Worm (Caenorhabditis elegans) whole organism, L2 larva: Measurements from ENCODE around the gene nbet-1.
"Not testable (repeated sequence)": the region's sequence is repeated elsewhere in the genome, so short reads cannot be mapped to it uniquely, and the experiment has no call there.

ENCODE experiments used
- C34F6.9 ChIP-seq: fragments of 150-350 bp; optimal IDR thresholded peaks from 2 replicates; lab custom pipeline; 2014; ENCODE audit warnings: missing biosample characterization, missing genetic modification characterization
- F13H6.1 ChIP-seq: sonication (generic microtip); optimal IDR thresholded peaks from 2 replicates; lab custom pipeline; 2016; ENCODE audit warnings: missing genetic modification characterization, missing compliant biosample characterization
- Y55F3AM.14 ChIP-seq: fragments of 200-800 bp; sonication (Bioruptor generic); optimal IDR thresholded peaks from 2 replicates; lab custom pipeline; 2018; ENCODE audit warnings: mild to moderate bottlenecking, missing genetic modification characterization, missing compliant biosample characterization
- ZK546.5 ChIP-seq: sonication (generic microtip); optimal IDR thresholded peaks from 2 replicates; lab custom pipeline; 2017; ENCODE audit warnings: missing biosample characterization, missing genetic modification characterization
- alr-1 ChIP-seq: fragments of 150-350 bp; optimal IDR thresholded peaks from 2 replicates; lab custom pipeline; 2014; ENCODE audit warnings: missing biosample characterization, missing genetic modification characterization
- ama-1 ChIP-seq: fragments of 150-350 bp; optimal IDR thresholded peaks from 2 replicates; lab custom pipeline; 2018; ENCODE audit warnings: inconsistent platforms
- blmp-1 ChIP-seq: sonication (generic microtip); optimal IDR thresholded peaks from 2 replicates; lab custom pipeline; 2017; ENCODE audit warnings: missing genetic modification characterization, mild to moderate bottlenecking, missing compliant biosample characterization, antibody characterized with exemption, moderate library complexity; ENCODE audit not compliant: insufficient read depth
- ceh-82 ChIP-seq: fragments of 150-350 bp; optimal IDR thresholded peaks from 2 replicates; lab custom pipeline; 2014; ENCODE audit warnings: missing biosample characterization, missing genetic modification characterization
- crh-2 ChIP-seq: sonication (generic microtip); optimal IDR thresholded peaks from 2 replicates; lab custom pipeline; 2017; ENCODE audit warnings: missing biosample characterization, missing genetic modification characterization
- dmd-4 ChIP-seq: sonication (generic microtip); optimal IDR thresholded peaks from 2 replicates; lab custom pipeline; 2017; ENCODE audit warnings: missing biosample characterization, missing genetic modification characterization
- fos-1 ChIP-seq: fragments of 150-350 bp; optimal IDR thresholded peaks from 2 replicates; lab custom pipeline; 2014; ENCODE audit warnings: missing biosample characterization, missing genetic modification characterization
- gmeb-1 ChIP-seq: fragments of 150-350 bp; optimal IDR thresholded peaks from 2 replicates; lab custom pipeline; 2014; ENCODE audit warnings: missing biosample characterization, missing genetic modification characterization
- lin-11 ChIP-seq: fragments of 150-350 bp; sonication (generic microtip); optimal IDR thresholded peaks from 2 replicates; lab custom pipeline; 2014; ENCODE audit warnings: missing biosample characterization, missing genetic modification characterization, inconsistent platforms, mixed read lengths
- lsy-2 ChIP-seq, 2 experiments: fragments of 150-350 bp in 1 of 2; sonication (generic microtip) in 1 of 2; optimal IDR thresholded peaks; 2 replicates each; lab custom pipeline; 2014 to 2017; ENCODE audit warnings: missing biosample characterization in 2 of 2, missing genetic modification characterization in 2 of 2
- mab-5 ChIP-seq: fragments of 150-350 bp; optimal IDR thresholded peaks from 2 replicates; lab custom pipeline; 2014; ENCODE audit warnings: missing biosample characterization, missing genetic modification characterization
- nhr-10 ChIP-seq: sonication (generic microtip); optimal IDR thresholded peaks from 2 replicates; lab custom pipeline; 2017; ENCODE audit warnings: missing biosample characterization, missing genetic modification characterization
- nhr-11 ChIP-seq: fragments of 150-350 bp; optimal IDR thresholded peaks from 2 replicates; lab custom pipeline; 2014; ENCODE audit warnings: missing biosample characterization, missing genetic modification characterization
- nhr-12 ChIP-seq: fragments of 150-350 bp; optimal IDR thresholded peaks from 2 replicates; lab custom pipeline; 2014; ENCODE audit warnings: missing biosample characterization, missing genetic modification characterization
- nhr-237 ChIP-seq: fragments of 150-350 bp; optimal IDR thresholded peaks from 2 replicates; lab custom pipeline; 2014; ENCODE audit warnings: missing biosample characterization, missing genetic modification characterization
- nhr-25 ChIP-seq: fragments of 150-350 bp; sonication (generic microtip); optimal IDR thresholded peaks from 3 replicates; lab custom pipeline; 2014; ENCODE audit warnings: missing biosample characterization, missing genetic modification characterization
- nhr-77 ChIP-seq: fragments of 150-350 bp; optimal IDR thresholded peaks from 2 replicates; lab custom pipeline; 2014; ENCODE audit warnings: missing biosample characterization, missing genetic modification characterization
- peb-1 ChIP-seq: fragments of 150-350 bp; optimal IDR thresholded peaks from 2 replicates; lab custom pipeline; 2014; ENCODE audit warnings: missing biosample characterization, missing genetic modification characterization
- sem-4 ChIP-seq: fragments of 150-350 bp; optimal IDR thresholded peaks from 2 replicates; lab custom pipeline; 2014; ENCODE audit warnings: missing biosample characterization, missing genetic modification reagents, missing genetic modification characterization
- sma-3 ChIP-seq: sonication (generic microtip); optimal IDR thresholded peaks from 2 replicates; lab custom pipeline; 2016; ENCODE audit warnings: missing genetic modification reagents, missing genetic modification characterization, missing compliant biosample characterization
- sma-9 ChIP-seq, 2 experiments: fragments of 150-350 bp in 1 of 2; sonication (generic microtip) in 1 of 2; optimal IDR thresholded peaks; 2 replicates each; lab custom pipeline; 2014 to 2016; ENCODE audit warnings: missing genetic modification characterization in 2 of 2, mild to moderate bottlenecking in 1 of 2, missing biosample characterization in 1 of 2, missing compliant biosample characterization in 1 of 2, missing genetic modification reagents in 1 of 2, moderate library complexity in 1 of 2
- unc-39 ChIP-seq: fragments of 150-350 bp; optimal IDR thresholded peaks from 2 replicates; lab custom pipeline; 2014; ENCODE audit warnings: missing biosample characterization, missing genetic modification characterization
- unc-55 ChIP-seq: fragments of 150-350 bp; sonication (generic microtip); optimal IDR thresholded peaks from 3 replicates; lab custom pipeline; 2014; ENCODE audit warnings: missing biosample characterization, missing genetic modification reagents, missing genetic modification characterization
- unc-62 ChIP-seq: fragments of 150-350 bp; optimal IDR thresholded peaks from 2 replicates; lab custom pipeline; 2014; ENCODE audit warnings: missing biosample characterization, missing genetic modification reagents, missing genetic modification characterization

The nbet-1 gene

DNA sequence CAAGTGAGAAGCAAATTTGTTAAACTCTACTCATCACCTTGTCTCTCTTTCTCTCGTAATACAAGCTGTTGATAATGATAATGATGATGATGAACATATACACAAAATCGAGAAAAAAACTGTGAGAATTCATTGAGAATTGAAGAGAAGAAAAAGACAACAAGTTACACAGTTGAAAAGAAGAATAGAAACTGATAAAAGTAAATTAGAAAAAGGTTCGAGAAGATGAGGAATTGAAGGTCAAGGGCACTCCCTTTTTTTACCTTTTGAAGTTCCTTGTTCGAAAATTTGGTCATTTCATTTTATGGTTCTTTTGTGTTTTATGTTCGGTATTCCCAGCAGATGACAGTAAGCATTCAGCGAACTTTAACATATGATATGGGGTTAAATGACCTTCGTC, 7.0 kb downstream of the nbet-1 start:
- TF ChIP-seq crh-2 (peak; percentile 27), nhr-25 (peak; percentile 91), Y55F3AM.14 (GFP tag; lab: Kevin White, UChicago) (no peak), blmp-1 (tag; lab: Kevin White, UChicago) (peak; percentile 80), sem-4 (tag; lab: Kevin White, UChicago) (no peak), sma-9 (GFP tag; optimal IDR thresholded peaks at IDR 0.05; lab: Kevin White, UChicago) (peak; percentile 53), sma-9 (tag; optimal IDR thresholded peaks at IDR 0.05; lab: Kevin White, UChicago) (no peak), sma-3 (GFP tag; lab: Kevin White, UChicago) (peak; percentile 63), fos-1 (tag; lab: Kevin White, UChicago) (peak; percentile 37)

DNA sequence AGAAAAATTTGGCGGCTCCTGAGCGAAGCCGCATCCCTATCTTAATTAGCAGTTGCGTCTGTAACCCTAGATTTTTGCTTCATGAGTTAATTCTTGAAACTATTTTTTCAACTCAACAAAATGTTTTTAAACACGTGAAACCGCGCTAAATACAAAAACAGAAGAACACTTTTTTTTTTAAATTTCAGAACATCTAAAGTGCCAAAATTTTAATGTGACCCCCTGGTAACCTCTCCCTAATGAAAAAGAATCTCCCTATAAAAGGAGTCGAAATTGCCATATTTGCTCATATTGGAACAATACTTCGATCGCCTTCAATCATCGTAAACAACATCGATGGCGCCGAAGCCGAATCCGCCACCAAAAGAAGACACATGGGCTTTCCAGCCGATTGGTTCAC, 9.2 kb downstream of the nbet-1 start, which contains the start of gene nsph-4.2:
Gene nsph-4.2 (plus strand): TSS at position 301 of the 400 bp plus-strand sequence.
- not testable (repeated sequence) for TF ChIP-seq sma-3 (GFP tag; lab: Kevin White, UChicago); crh-2; dmd-4

- no peak for TF ChIP-seq crh-2
- no peak for TF ChIP-seq nhr-237 (tag; lab: Kevin White, UChicago)
Observed at ce11 chrIV:5221721-5222120, 12.4 kb downstream of the nbet-1 start.

- TF ChIP-seq C34F6.9 (no peak), ZK546.5 (tag; lab: Kevin White, UChicago) (no peak), lsy-2 (tag; optimal IDR thresholded peaks at IDR 0.05; lab: Kevin White, UChicago) (no peak), nhr-12 (tag; lab: Kevin White, UChicago) (no peak), nhr-25 (no peak), fos-1 (tag; lab: Kevin White, UChicago) (no peak), F13H6.1 (no peak), ama-1 (lab: Kevin White, UChicago) (no peak), alr-1 (no peak), nhr-10 (tag; lab: Kevin White, UChicago) (no peak), unc-55 (GFP tag; lab: Kevin White, UChicago) (no peak), nhr-77 (tag; lab: Kevin White, UChicago) (no peak), gmeb-1 (no peak), nhr-11 (no peak), ceh-82 (no peak), sem-4 (tag; lab: Kevin White, UChicago) (no peak), unc-39 (no peak)
- TF ChIP-seq, all 48 proteins: peak for 0
Observed at ce11 chrIV:5224238-5224637, 14.9 kb downstream of the nbet-1 start, which contains the start of gene Y59E9AL.8. Gene Y59E9AL.8 (minus strand): TSS chrIV:5224338.

- TF ChIP-seq lin-11 (tag; lab: Kevin White, UChicago); unc-39; fos-1 (tag; lab: Kevin White, UChicago): not testable (repeated sequence)
Observed at ce11 chrIV:5225277-5225822, 16.0 kb downstream of the nbet-1 start, which contains the start of gene cylc-1. Gene cylc-1 (minus strand): TSS chrIV:5225772.

- TF ChIP-seq unc-62 (GFP tag; lab: Kevin White, UChicago); ama-1 (lab: Kevin White, UChicago); C34F6.9: not testable (repeated sequence)
Observed at ce11 chrIV:5226552-5226951, 17.3 kb downstream of the nbet-1 start, which contains the start of gene nsph-4.1. Gene nsph-4.1 (plus strand): TSS chrIV:5226852.

DNA sequence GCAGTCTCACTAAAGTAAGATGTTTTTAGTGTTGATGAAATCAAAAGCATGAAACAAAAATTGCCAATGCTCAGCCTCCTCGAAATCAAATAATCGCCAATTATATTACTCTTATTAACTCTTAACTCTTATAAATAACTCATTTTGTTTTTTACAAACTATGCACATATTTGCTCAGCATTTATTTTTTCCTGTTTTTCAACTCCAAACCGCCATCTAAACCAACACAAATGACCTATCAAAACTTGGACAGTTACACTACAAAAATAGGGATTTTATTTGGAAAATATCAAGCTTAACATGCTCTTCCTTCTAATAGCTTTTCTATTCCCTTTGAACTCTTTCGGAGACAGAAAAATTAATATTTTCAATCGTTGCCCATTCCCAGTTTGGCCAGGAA, 19.3 kb downstream of the nbet-1 start, which contains the start of gene thn-6:
Gene thn-6 (plus strand): TSS at position 301 of the 400 bp plus-strand sequence.
- TF ChIP-seq ZK546.5 (tag; lab: Kevin White, UChicago) (no peak), crh-2 (no peak), peb-1 (tag; lab: Kevin White, UChicago) (no peak), mab-5 (tag; lab: Kevin White, UChicago) (no peak), fos-1 (tag; lab: Kevin White, UChicago) (no peak), F13H6.1 (no peak), blmp-1 (tag; lab: Kevin White, UChicago) (no peak), sma-3 (GFP tag; lab: Kevin White, UChicago) (no peak), nhr-10 (tag; lab: Kevin White, UChicago) (no peak), unc-62 (GFP tag; lab: Kevin White, UChicago) (no peak)
